Worm (Caenorhabditis elegans): ENCODE results near the gene C32A9.1.

DNA sequence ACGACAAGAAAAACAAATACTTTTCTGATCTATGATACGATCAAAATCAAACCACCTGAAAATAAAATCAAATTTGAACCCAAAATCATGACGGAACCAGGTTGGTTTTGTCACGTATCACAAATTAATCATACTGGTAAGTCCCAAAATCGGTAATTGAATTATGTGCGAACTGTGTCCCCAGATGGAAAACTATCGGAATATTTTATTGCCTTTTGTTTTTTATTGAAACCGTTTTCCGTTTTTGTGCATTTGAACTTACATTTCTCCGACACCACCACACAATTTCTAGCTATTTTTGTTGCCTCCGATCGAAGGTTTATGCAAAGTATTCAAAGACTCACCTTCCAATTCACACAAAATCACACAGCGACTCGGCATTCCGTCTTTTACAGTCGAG lies 13.5 kb upstream of the C32A9.1 start, which contains the start of gene F41E7.2:
- TF ChIP-seq egrh-3 (GFP tag; IDR thresholded peaks at IDR 0.05): no peak
- TF ChIP-seq snpc-4 (GFP tag; optimal IDR thresholded peaks at IDR 0.05): no peak
- TF ChIP-seq snpc-4 (tag; optimal IDR thresholded peaks at IDR 0.05): no peak
- TF ChIP-seq atf-7 (tag; optimal IDR thresholded peaks at IDR 0.05): no peak
- no peak for TF ChIP-seq gei-17 (GFP tag; optimal IDR thresholded peaks at IDR 0.05)
- TF ChIP-seq efl-1 (GFP tag; optimal IDR thresholded peaks at IDR 0.05): no peak
- no peak for TF ChIP-seq K11D2.4 (GFP tag; IDR thresholded peaks at IDR 0.05)
- no peak for TF ChIP-seq snpc-1.3 (tag; optimal IDR thresholded peaks at IDR 0.05; ENCODE audit: insufficient read depth)
